Fruit fly (Drosophila melanogaster) whole organism, embryonic: ENCODE measurements around the gene ova.
A peak's percentile ranks its signal among the peaks of the same experiment; 100 is the strongest.

Source experiments
- ATbp ChIP-seq: fragments of 200-800 bp; sonication (Bioruptor generic); optimal IDR thresholded peaks from 2 replicates; lab custom pipeline; 2017; ENCODE audit warnings: missing biosample characterization, mild to moderate bottlenecking, missing genetic modification characterization, missing genetic modification reagents
- BEAF-32 ChIP-seq: fragments of 200-800 bp; sonication (Bioruptor generic); optimal IDR thresholded peaks from 3 replicates; lab custom pipeline; 2017; ENCODE audit warnings: missing biosample characterization, missing genetic modification characterization, mild to moderate bottlenecking, moderate library complexity, missing genetic modification reagents
- CG13287 ChIP-seq: fragments of 200-800 bp; sonication (Bioruptor generic); IDR thresholded peaks from 2 replicates; pipeline ENCODE4 v1.3.6; 2022; ENCODE audit warnings: missing biosample characterization, missing genetic modification characterization; ENCODE audit not compliant: partially characterized antibody
- CG15479 ChIP-seq: fragments of 200-800 bp; sonication (Bioruptor generic); optimal IDR thresholded peaks from 3 replicates; lab custom pipeline; 2019; ENCODE audit warnings: missing biosample characterization, mild to moderate bottlenecking, missing genetic modification characterization, moderate library complexity
- CG1603 ChIP-seq: fragments of 200-800 bp; sonication (Bioruptor generic); optimal IDR thresholded peaks from 2 replicates; lab custom pipeline; 2019; ENCODE audit warnings: missing biosample characterization, mild to moderate bottlenecking, missing genetic modification characterization, moderate library complexity
- CG17359 ChIP-seq: fragments of 200-800 bp; sonication (Bioruptor generic); optimal IDR thresholded peaks from 3 replicates; lab custom pipeline; 2018; ENCODE audit warnings: missing biosample characterization, mild to moderate bottlenecking, missing genetic modification characterization, moderate library complexity
- CG17802 ChIP-seq: fragments of 200-800 bp; sonication (Bioruptor generic); optimal IDR thresholded peaks from 2 replicates; lab custom pipeline; 2018; ENCODE audit warnings: missing biosample characterization, mild to moderate bottlenecking, missing genetic modification characterization, moderate library complexity
- CG17912 ChIP-seq: fragments of 200-800 bp; sonication (Bioruptor generic); optimal IDR thresholded peaks from 2 replicates; lab custom pipeline; 2018; ENCODE audit warnings: missing biosample characterization, mild to moderate bottlenecking, missing genetic modification characterization
- CG18599 ChIP-seq: fragments of 200-800 bp; sonication (Bioruptor generic); optimal IDR thresholded peaks from 3 replicates; lab custom pipeline; 2017; ENCODE audit warnings: missing biosample characterization, missing genetic modification characterization, mild to moderate bottlenecking, moderate library complexity, missing genetic modification reagents
- CG30020 ChIP-seq: fragments of 200-800 bp; optimal IDR thresholded peaks from 2 replicates; lab custom pipeline; 2019; ENCODE audit warnings: missing biosample characterization, mild to moderate bottlenecking, missing genetic modification characterization, moderate library complexity
- CG32532 ChIP-seq: fragments of 200-800 bp; sonication (Bioruptor generic); IDR thresholded peaks from 2 replicates; pipeline ENCODE4 v1.3.6; 2022; ENCODE audit warnings: missing biosample characterization, missing genetic modification characterization
- CG32767 ChIP-seq: fragments of 200-800 bp; sonication (Bioruptor generic); IDR thresholded peaks from 2 replicates; pipeline ENCODE4 v1.3.6; 2022; ENCODE audit warnings: missing biosample characterization, missing genetic modification characterization
- CG34224 ChIP-seq: fragments of 200-800 bp; sonication (Bioruptor generic); IDR thresholded peaks from 3 replicates; pipeline ENCODE4 v1.3.6; 2022; ENCODE audit warnings: missing biosample characterization, missing genetic modification characterization; ENCODE audit not compliant: partially characterized antibody
- CG3847 ChIP-seq: fragments of 200-800 bp; sonication (Bioruptor generic); IDR thresholded peaks from 2 replicates; pipeline ENCODE4 v1.3.6; 2022; ENCODE audit warnings: missing biosample characterization, missing genetic modification characterization
- CG42726 ChIP-seq: fragments of 200-800 bp; sonication (Bioruptor generic); IDR thresholded peaks from 2 replicates; pipeline ENCODE4 v1.3.6; 2022; ENCODE audit warnings: missing biosample characterization, missing genetic modification characterization; ENCODE audit not compliant: partially characterized antibody
- CG4617 ChIP-seq: fragments of 200-800 bp; sonication (Bioruptor generic); optimal IDR thresholded peaks from 3 replicates; lab custom pipeline; 2016; ENCODE audit warnings: missing biosample characterization, missing genetic modification characterization, borderline replicate concordance
- CG4854 ChIP-seq: fragments of 200-800 bp; sonication (Bioruptor generic); optimal IDR thresholded peaks from 2 replicates; lab custom pipeline; 2016; ENCODE audit warnings: missing biosample characterization, missing genetic modification characterization, inconsistent platforms
- CG7357 ChIP-seq: fragments of 200-800 bp; sonication (Bioruptor generic); IDR thresholded peaks from 3 replicates; pipeline ENCODE4 v1.3.6; 2022; ENCODE audit warnings: missing biosample characterization, missing genetic modification characterization
- CG8089 ChIP-seq: fragments of 200-800 bp; sonication (Bioruptor generic); optimal IDR thresholded peaks from 3 replicates; lab custom pipeline; 2016; ENCODE audit warnings: missing biosample characterization, missing genetic modification characterization
- CG9797 ChIP-seq: fragments of 200-800 bp; sonication (Bioruptor generic); optimal IDR thresholded peaks from 3 replicates; lab custom pipeline; 2018; ENCODE audit warnings: missing biosample characterization, mild to moderate bottlenecking, missing genetic modification characterization
- Dref ChIP-seq: fragments of 200-800 bp; sonication (Bioruptor generic); IDR thresholded peaks from 2 replicates; pipeline ENCODE4 v1.3.6; 2022; ENCODE audit warnings: missing biosample characterization, missing genetic modification characterization
- Drgx ChIP-seq: fragments of 200-800 bp; sonication (Bioruptor generic); IDR thresholded peaks from 2 replicates; pipeline ENCODE4 v1.3.6; 2022; ENCODE audit warnings: missing biosample characterization, missing genetic modification characterization
- Elba2 ChIP-seq: fragments of 200-800 bp; sonication (Bioruptor generic); optimal IDR thresholded peaks from 3 replicates; lab custom pipeline; 2016; ENCODE audit warnings: missing biosample characterization, missing genetic modification characterization
- Ets65A ChIP-seq: fragments of 200-800 bp; sonication (Bioruptor generic); peaks from one replicate; lab custom pipeline; 2016; ENCODE audit warnings: missing biosample characterization, missing genetic modification characterization
- MBD-R2 ChIP-seq: fragments of 200-800 bp; sonication (Bioruptor generic); IDR thresholded peaks from 2 replicates; pipeline ENCODE4 v1.3.6; 2022; ENCODE audit warnings: missing biosample characterization, missing genetic modification characterization
- Med ChIP-seq: fragments of 200-800 bp; sonication (Bioruptor generic); peaks from one replicate; lab custom pipeline; 2016; ENCODE audit warnings: missing biosample characterization, missing genetic modification characterization, mild to moderate bottlenecking, inconsistent platforms, moderate library complexity
- Sin3A ChIP-seq: fragments of >200 bp; optimal IDR thresholded peaks from 2 replicates; lab custom pipeline; 2018
- Sry-δ ChIP-seq: fragments of 200-800 bp; sonication (Bioruptor generic); optimal IDR thresholded peaks from 2 replicates; lab custom pipeline; 2016; ENCODE audit warnings: missing biosample characterization, missing genetic modification characterization
- ap ChIP-seq: fragments of 200-800 bp; sonication (Bioruptor generic); IDR thresholded peaks from 2 replicates; pipeline ENCODE4 v1.3.6; 2022; ENCODE audit warnings: missing biosample characterization, missing genetic modification characterization
- ato ChIP-seq: fragments of 200-800 bp; sonication (Bioruptor generic); IDR thresholded peaks from 2 replicates; pipeline ENCODE4 v1.3.6; 2022; ENCODE audit warnings: missing biosample characterization, missing genetic modification characterization; ENCODE audit not compliant: partially characterized antibody
- bbx ChIP-seq: fragments of 200-800 bp; sonication (Bioruptor generic); IDR thresholded peaks from 2 replicates; pipeline ENCODE4 v1.3.6; 2022; ENCODE audit warnings: missing biosample characterization, missing genetic modification characterization; ENCODE audit not compliant: partially characterized antibody
- crol ChIP-seq: fragments of 200-800 bp; sonication (Bioruptor generic); IDR thresholded peaks from 2 replicates; pipeline ENCODE4 v1.3.6; 2022; ENCODE audit warnings: missing biosample characterization, missing genetic modification characterization
- dm ChIP-seq: fragments of 200-800 bp; sonication (Bioruptor generic); optimal IDR thresholded peaks from 3 replicates; lab custom pipeline; 2016; ENCODE audit warnings: missing biosample characterization, missing genetic modification characterization
- fd96Cb ChIP-seq: fragments of 200-800 bp; sonication (Bioruptor generic); optimal IDR thresholded peaks from 2 replicates; lab custom pipeline; 2018; ENCODE audit warnings: missing biosample characterization, mild to moderate bottlenecking, missing genetic modification characterization, moderate library complexity
- hbn ChIP-seq: fragments of 200-800 bp; sonication (Bioruptor generic); IDR thresholded peaks from 2 replicates; pipeline ENCODE4 v1.3.6; 2022; ENCODE audit warnings: missing biosample characterization, missing genetic modification characterization; ENCODE audit not compliant: partially characterized antibody
- kay ChIP-seq: fragments of 200-800 bp; sonication (Bioruptor generic); optimal IDR thresholded peaks from 2 replicates; lab custom pipeline; 2016; ENCODE audit warnings: missing biosample characterization, missing genetic modification characterization
- knrl ChIP-seq: fragments of 200-800 bp; sonication (Bioruptor generic); IDR thresholded peaks from 3 replicates; pipeline ENCODE4 v1.3.6; 2022; ENCODE audit warnings: missing biosample characterization, missing genetic modification characterization; ENCODE audit not compliant: partially characterized antibody
- lab ChIP-seq: fragments of 200-800 bp; sonication (Bioruptor generic); optimal IDR thresholded peaks from 3 replicates; lab custom pipeline; 2017; ENCODE audit warnings: missing biosample characterization, missing genetic modification characterization, mild to moderate bottlenecking, moderate library complexity, missing genetic modification reagents
- lilli ChIP-seq: fragments of 200-800 bp; sonication (Bioruptor generic); optimal IDR thresholded peaks from 3 replicates; lab custom pipeline; 2016; ENCODE audit warnings: missing biosample characterization, missing genetic modification characterization
- luna ChIP-seq: fragments of 200-800 bp; sonication (Bioruptor generic); optimal IDR thresholded peaks from 2 replicates; lab custom pipeline; 2016; ENCODE audit warnings: missing biosample characterization, missing genetic modification characterization
- onecut ChIP-seq: fragments of 200-800 bp; sonication (Bioruptor generic); IDR thresholded peaks from 2 replicates; pipeline ENCODE4 v1.3.6; 2022; ENCODE audit warnings: missing biosample characterization, missing genetic modification characterization
- pfk ChIP-seq: fragments of 200-800 bp; sonication (Bioruptor generic); optimal IDR thresholded peaks from 2 replicates; lab custom pipeline; 2018; ENCODE audit warnings: missing biosample characterization, mild to moderate bottlenecking, missing genetic modification characterization, moderate library complexity
- pzg ChIP-seq: fragments of 200-800 bp; sonication (Bioruptor generic); optimal IDR thresholded peaks from 3 replicates; lab custom pipeline; 2018; ENCODE audit warnings: missing biosample characterization, mild to moderate bottlenecking, missing genetic modification characterization, moderate library complexity
- row ChIP-seq: fragments of 200-800 bp; sonication (Bioruptor generic); IDR thresholded peaks from 3 replicates; pipeline ENCODE4 v1.3.6; 2022; ENCODE audit warnings: missing biosample characterization, missing genetic modification characterization
- slbo ChIP-seq: fragments of 200-800 bp; sonication (Bioruptor generic); IDR thresholded peaks from 2 replicates; pipeline ENCODE4 v1.3.6; 2022; ENCODE audit warnings: missing biosample characterization, missing genetic modification characterization
- ssp ChIP-seq: fragments of 200-800 bp; sonication (Bioruptor generic); IDR thresholded peaks from 2 replicates; pipeline ENCODE4 v1.3.6; 2022; ENCODE audit warnings: missing biosample characterization, missing genetic modification characterization
- tll ChIP-seq, 2 experiments: fragments of 200-800 bp in 1 of 2; fragments of >200 bp in 1 of 2; sonication (Bioruptor generic) in 1 of 2; optimal IDR thresholded peaks; 2 replicates each; lab custom pipeline; 2017 to 2019; ENCODE audit warnings: missing biosample characterization in 2 of 2, missing genetic modification characterization in 2 of 2, mild to moderate bottlenecking in 1 of 2, moderate library complexity in 1 of 2
- trh ChIP-seq: fragments of 200-800 bp; sonication (Bioruptor generic); optimal IDR thresholded peaks from 2 replicates; lab custom pipeline; 2016; ENCODE audit warnings: missing biosample characterization, missing genetic modification characterization
- wek ChIP-seq: fragments of 200-800 bp; sonication (Bioruptor generic); optimal IDR thresholded peaks from 3 replicates; lab custom pipeline; 2018; ENCODE audit warnings: missing biosample characterization, mild to moderate bottlenecking, missing genetic modification characterization, moderate library complexity

The ova gene

DNA sequence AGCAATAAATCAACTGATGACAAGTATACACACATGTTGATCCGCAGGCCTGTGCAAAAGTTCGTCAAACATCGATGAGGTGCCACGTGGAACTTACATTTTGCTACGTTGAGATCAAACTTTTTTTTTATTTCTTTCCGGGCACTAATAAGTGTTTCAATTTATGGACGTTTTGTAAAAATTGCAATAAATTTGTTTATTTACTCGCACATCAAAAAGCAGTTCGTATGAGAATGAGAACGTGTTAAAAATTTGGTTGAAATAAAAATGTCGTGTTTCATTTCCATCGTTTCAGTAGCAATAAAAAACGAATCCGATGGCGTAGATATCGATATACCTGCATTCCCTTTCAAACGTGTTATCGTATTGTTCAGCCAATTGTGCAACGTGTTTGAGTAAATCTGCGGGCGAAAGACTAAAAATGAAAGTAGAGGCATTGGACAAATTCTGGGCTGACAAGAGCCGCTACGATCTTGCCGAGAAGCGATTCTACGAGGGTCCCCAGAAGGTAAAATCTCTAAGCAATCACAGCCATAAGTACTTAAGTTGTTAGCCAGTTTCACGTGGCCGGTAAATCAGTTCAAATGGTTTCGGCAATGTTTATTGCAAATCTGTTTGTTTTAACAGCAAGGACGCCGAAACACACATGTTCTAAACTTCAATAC, 792 bp upstream of the ova start, which contains the start of gene eEF1delta (continued):
- no peak for TF ChIP-seq kay (GFP tag; lab: Kevin White, UChicago)
- no peak for TF ChIP-seq onecut (GFP tag; lab: Robert Waterston, UW)
- no peak for TF ChIP-seq luna
- TF ChIP-seq pfk (GFP tag; lab: Kevin White, UChicago) = peak; percentile 91
- TF ChIP-seq ATbp = no peak
- no peak for TF ChIP-seq CG32767 (GFP tag; lab: Robert Waterston, UW)
- TF ChIP-seq ap = no peak
- TF ChIP-seq CG17912 (GFP tag; lab: Kevin White, UChicago) = no peak
- peak; percentile 45 for TF ChIP-seq CG15479 (GFP tag; lab: Kevin White, UChicago)
- TF ChIP-seq CG32532 (GFP tag; lab: Robert Waterston, UW) = no peak
- TF ChIP-seq CG4854 (GFP tag; lab: Kevin White, UChicago) = no peak
- TF ChIP-seq CG13287 (GFP tag; lab: Robert Waterston, UW) = peak; percentile 25; the same call in 1 of the 2 replicates
- TF ChIP-seq CG18599 (GFP tag; lab: Kevin White, UChicago) = no peak
- TF ChIP-seq lilli = no peak
- peak; percentile 68 for TF ChIP-seq row (GFP tag; lab: Robert Waterston, UW)
- TF ChIP-seq pzg (GFP tag; lab: Kevin White, UChicago) = peak; percentile 48
- TF ChIP-seq hbn (GFP tag; lab: Robert Waterston, UW) = peak; percentile 14; the same call in 1 of the 2 replicates
- TF ChIP-seq BEAF-32 (GFP tag; lab: Kevin White, UChicago) = peak; percentile 56
- peak; percentile 99 for TF ChIP-seq CG1603 (tag; lab: Kevin White, UChicago)
- no peak for TF ChIP-seq CG9797 (GFP tag; lab: Kevin White, UChicago)
- peak in 1 of 2 experiments; percentile 84 for TF ChIP-seq tll (GFP tag; optimal IDR thresholded peaks at IDR 0.05; lab: Kevin White, UChicago)
- TF ChIP-seq knrl (GFP tag; lab: Robert Waterston, UW) = 0 out of 3 replicates have a peak, but pooled peaks have one; percentile 25
- no peak for TF ChIP-seq CG17359 (tag; lab: Kevin White, UChicago)
- peak; percentile 21; the same call in 1 of the 2 replicates for TF ChIP-seq slbo (GFP tag; lab: Robert Waterston, UW)
- TF ChIP-seq CG4617 = peak; percentile 54
- TF ChIP-seq Ets65A (GFP tag; lab: Kevin White, UChicago) = peak; percentile 16
- TF ChIP-seq Sin3A = peak; percentile 18
- TF ChIP-seq CG42726 (GFP tag; lab: Robert Waterston, UW) = no peak
- peak; percentile 93 for TF ChIP-seq ssp (GFP tag; lab: Robert Waterston, UW)
- peak; percentile 51; the same call in 1 of the 2 replicates for TF ChIP-seq bbx (GFP tag; lab: Robert Waterston, UW)
- peak; percentile 84 for TF ChIP-seq CG7357 (GFP tag; lab: Robert Waterston, UW)
- no peak for TF ChIP-seq crol (GFP tag; lab: Robert Waterston, UW)
- TF ChIP-seq Drgx (GFP tag; lab: Robert Waterston, UW) = no peak
- no peak for TF ChIP-seq wek (GFP tag; lab: Kevin White, UChicago)
- no peak for TF ChIP-seq lab (GFP tag; lab: Kevin White, UChicago)
- TF ChIP-seq fd96Cb (tag; lab: Kevin White, UChicago) = no peak
- TF ChIP-seq Med (GFP tag; lab: Kevin White, UChicago) = peak; percentile 55
- TF ChIP-seq ato (GFP tag; lab: Robert Waterston, UW) = no peak
- peak; percentile 55; the same call in 1 of the 3 replicates for TF ChIP-seq CG34224
- peak; percentile 30 for TF ChIP-seq Sry-δ (GFP tag; lab: Kevin White, UChicago)
- no peak for TF ChIP-seq Elba2 (GFP tag; lab: Kevin White, UChicago)
- peak; percentile 71; the same call in 1 of the 2 replicates for TF ChIP-seq Dref (GFP tag; lab: Robert Waterston, UW)
- TF ChIP-seq CG30020 (tag; lab: Kevin White, UChicago) = peak; percentile 97
- peak; percentile 45 for TF ChIP-seq dm (GFP tag; lab: Kevin White, UChicago)
- TF ChIP-seq trh (GFP tag; lab: Kevin White, UChicago) = no peak
- TF ChIP-seq MBD-R2 = peak; percentile 53; the same call in 1 of the 2 replicates
- TF ChIP-seq CG3847 (GFP tag; lab: Robert Waterston, UW) = no peak
- TF ChIP-seq CG8089 (GFP tag; lab: Kevin White, UChicago) = no peak
- peak; percentile 98 for TF ChIP-seq CG17802 (tag; lab: Kevin White, UChicago)
